Fruit fly (Drosophila melanogaster): ENCODE measurements around the gene CG3726.

- TF ChIP-seq CG8478 (optimal IDR thresholded peaks at IDR 0.05) (no peak), CTCF (optimal IDR thresholded peaks at IDR 0.05) (no peak)
Observed at dm6 chrX:5901628-5902213, 15.2 kb upstream of the CG3726 start.
